Fruit fly (Drosophila melanogaster) whole organism, pupa: ENCODE data around the gene CG11454.

Source experiments
- CG8301 ChIP-seq: fragments of 200-800 bp; sonication (Bioruptor generic); optimal IDR thresholded peaks from 2 replicates; lab custom pipeline; 2018; ENCODE audit warnings: missing biosample characterization, mild to moderate bottlenecking, missing genetic modification characterization
- fd96Ca ChIP-seq: fragments of 200-800 bp; sonication (Bioruptor generic); IDR thresholded peaks from 3 replicates; pipeline ENCODE4 v1.3.6; 2022; ENCODE audit warnings: missing biosample characterization, missing genetic modification characterization
- rn ChIP-seq: fragments of 200-800 bp; sonication (Bioruptor generic); IDR thresholded peaks from 2 replicates; pipeline ENCODE4 v1.3.6; 2022; ENCODE audit warnings: missing biosample characterization, missing genetic modification characterization

DNA sequence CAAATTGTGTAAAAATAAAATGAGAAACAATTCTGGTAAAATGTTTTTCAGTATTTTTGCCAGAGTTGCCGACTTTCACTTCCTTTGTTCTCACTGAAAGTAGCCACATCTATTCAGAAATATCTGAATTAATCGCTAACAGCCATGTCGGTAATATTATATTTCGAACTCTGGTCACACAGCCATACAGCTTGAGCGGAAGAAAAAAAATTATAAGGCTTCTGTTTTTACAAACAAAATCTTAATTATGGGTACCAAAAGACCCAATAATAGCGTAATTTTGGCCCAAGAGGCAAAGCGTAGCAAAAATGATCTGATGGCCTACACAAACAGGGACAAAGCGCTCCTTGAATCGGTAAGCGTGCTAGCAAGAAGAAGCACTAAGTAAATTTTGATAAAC, 12.9 kb downstream of the CG11454 start, which contains the start of gene CG3436:
- TF ChIP-seq rn (GFP tag; lab: Robert Waterston, UW) (no peak), fd96Ca (GFP tag; lab: Robert Waterston, UW) (no peak), CG8301 (tag; lab: Kevin White, UChicago) (no peak)
